Fruit fly (Drosophila melanogaster): ENCODE results near the gene CG3868.
A peak's percentile ranks its signal among the peaks of the same experiment; 100 is the strongest.

CG3868 gene

DNA sequence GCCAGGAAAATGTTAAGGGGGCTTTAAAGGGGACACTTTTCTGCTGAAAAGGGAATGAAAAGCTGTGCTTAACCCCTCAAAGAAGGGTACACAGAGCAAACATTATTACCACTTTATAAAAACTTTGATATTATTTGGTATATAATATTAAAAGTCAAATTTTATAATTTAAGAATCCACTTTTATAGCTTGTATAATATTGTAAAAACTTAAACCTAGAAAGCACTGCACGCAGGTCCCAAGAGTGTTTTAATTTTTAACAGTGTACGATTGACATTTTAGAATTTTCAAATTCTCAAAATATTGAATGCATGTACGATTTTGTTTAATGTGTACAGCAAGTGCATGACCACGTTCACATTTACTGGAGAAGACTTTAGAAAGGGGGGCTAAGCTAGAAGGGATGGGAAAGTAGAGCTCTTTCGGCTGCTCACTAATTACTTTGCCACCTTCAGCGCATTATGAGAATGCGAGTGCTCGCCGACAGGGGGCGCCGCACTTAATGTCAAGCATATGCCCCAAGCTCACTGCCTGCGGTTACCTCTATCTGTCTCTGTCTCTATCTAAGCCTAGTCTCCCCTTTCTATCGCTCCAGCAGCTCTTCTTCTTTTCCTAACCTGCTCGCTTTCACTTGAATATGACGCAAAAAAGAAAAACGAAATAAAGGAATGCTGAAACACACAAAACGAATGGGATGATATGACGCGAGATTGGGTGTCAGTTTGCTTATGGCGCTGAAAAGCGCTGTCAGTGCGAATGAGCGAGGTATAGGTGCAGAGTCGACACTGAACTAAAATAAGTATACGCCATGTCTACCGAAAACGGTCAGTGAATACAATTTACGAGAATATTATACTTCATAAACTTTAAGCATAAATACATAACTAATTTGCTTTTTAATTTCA lies 42.5 kb downstream of the CG3868 start (continued):
- TF ChIP-seq NfI (GFP tag; optimal IDR thresholded peaks at IDR 0.05) (no peak), CG14050 (GFP tag; IDR thresholded peaks at IDR 0.05) (no peak), Chrac-16 (GFP tag; optimal IDR thresholded peaks at IDR 0.05) (no peak), CG6272 (GFP tag; IDR thresholded peaks at IDR 0.05) (no peak), Lhr (GFP tag; optimal IDR thresholded peaks at IDR 0.05) (no peak), CG1832 (GFP tag; optimal IDR thresholded peaks at IDR 0.05) (no peak), wdn (GFP tag; IDR thresholded peaks at IDR 0.05) (no peak), CG16815 (GFP tag; optimal IDR thresholded peaks at IDR 0.05) (no peak), Ssrp (tag; optimal IDR thresholded peaks at IDR 0.05) (no peak), CG5245 (GFP tag; optimal IDR thresholded peaks at IDR 0.05) (no peak), toy (GFP tag; IDR thresholded peaks at IDR 0.05) (no peak), Atf-2 (GFP tag; optimal IDR thresholded peaks at IDR 0.05) (no peak), ranshi (GFP tag; IDR thresholded peaks at IDR 0.05) (0 out of 2 replicates have a peak, but pooled peaks have one; percentile 12), Rx (GFP tag; IDR thresholded peaks at IDR 0.05) (no peak), CG8290 (GFP tag; optimal IDR thresholded peaks at IDR 0.05) (no peak), CG8290 (tag; optimal IDR thresholded peaks at IDR 0.05) (no peak), CG13775 (GFP tag; optimal IDR thresholded peaks at IDR 0.05) (no peak), crc (GFP tag; optimal IDR thresholded peaks at IDR 0.05) (no peak), CG4854 (GFP tag; optimal IDR thresholded peaks at IDR 0.05) (no peak), E2f1 (GFP tag; IDR thresholded peaks at IDR 0.05) (no peak), crol (GFP tag; IDR thresholded peaks at IDR 0.05) (no peak), sd (tag; optimal IDR thresholded peaks at IDR 0.05) (no peak), eve (GFP tag; optimal IDR thresholded peaks at IDR 0.05) (no peak), CG6175 (GFP tag; IDR thresholded peaks at IDR 0.05) (no peak), mld (GFP tag; IDR thresholded peaks at IDR 0.05; ENCODE audit: partially characterized antibody) (no peak), sc (optimal IDR thresholded peaks at IDR 0.05) (no peak), sc (GFP tag; optimal IDR thresholded peaks at IDR 0.05) (no peak), tll (GFP tag; optimal IDR thresholded peaks at IDR 0.05) (no peak), MTF-1 (GFP tag; optimal IDR thresholded peaks at IDR 0.05; ENCODE audit: borderline replicate concordance) (no peak), Doc2 (GFP tag; IDR thresholded peaks at IDR 0.05) (no peak), CG7987 (GFP tag; optimal IDR thresholded peaks at IDR 0.05) (no peak), Ets65A (GFP tag) (peak; percentile 11), chinmo (GFP tag; IDR thresholded peaks at IDR 0.05; ENCODE audit: partially characterized antibody) (no peak), CG3065 (GFP tag; optimal IDR thresholded peaks at IDR 0.05) (no peak), H2.0 (GFP tag; IDR thresholded peaks at IDR 0.05) (no peak), trh (GFP tag; optimal IDR thresholded peaks at IDR 0.05) (no peak), CG4282 (GFP tag; optimal IDR thresholded peaks at IDR 0.05) (no peak), grau (tag; optimal IDR thresholded peaks at IDR 0.05) (no peak), CG10147 (GFP tag; optimal IDR thresholded peaks at IDR 0.05) (no peak), Poxn (GFP tag; IDR thresholded peaks at IDR 0.05) (no peak), Dfd (GFP tag; optimal IDR thresholded peaks at IDR 0.05) (no peak), CG8388 (GFP tag; optimal IDR thresholded peaks at IDR 0.05) (no peak), CG13424 (tag; optimal IDR thresholded peaks at IDR 0.05) (no peak), stwl (tag; optimal IDR thresholded peaks at IDR 0.05) (peak; percentile 8), ash1 (GFP tag; optimal IDR thresholded peaks at IDR 0.05) (no peak), CG3726 (GFP tag; IDR thresholded peaks at IDR 0.05) (no peak), CG18011 (GFP tag; optimal IDR thresholded peaks at IDR 0.05) (no peak), Deaf1 (tag; optimal IDR thresholded peaks at IDR 0.05) (no peak), Dip3 (GFP tag; optimal IDR thresholded peaks at IDR 0.05) (no peak), exex (tag; optimal IDR thresholded peaks at IDR 0.05) (no peak)
